Worm (Caenorhabditis elegans) whole organism, late embryonic: ENCODE measurements around the gene vhp-1.

ENCODE experiments used
- C08G9.2 ChIP-seq: sonication (generic microtip); optimal IDR thresholded peaks from 2 replicates; lab custom pipeline; 2016; ENCODE audit warnings: mild to moderate bottlenecking, missing genetic modification characterization, moderate library complexity, missing compliant biosample characterization
- C38D4.7 ChIP-seq: fragments of 200-800 bp; sonication (Bioruptor generic); optimal IDR thresholded peaks from 2 replicates; lab custom pipeline; 2018; ENCODE audit warnings: mild to moderate bottlenecking, missing genetic modification characterization, moderate library complexity, missing compliant biosample characterization
- F13H6.1 ChIP-seq: sonication (generic microtip); optimal IDR thresholded peaks from 2 replicates; lab custom pipeline; 2016; ENCODE audit warnings: missing genetic modification characterization, missing compliant biosample characterization
- K02D7.2 ChIP-seq: sonication (generic microtip); optimal IDR thresholded peaks from 2 replicates; lab custom pipeline; 2017; ENCODE audit warnings: mild to moderate bottlenecking, missing genetic modification characterization, missing compliant biosample characterization
- K09A11.1 ChIP-seq: sonication (generic microtip); optimal IDR thresholded peaks from 2 replicates; lab custom pipeline; 2017; ENCODE audit warnings: antibody characterized with exemption, mild to moderate bottlenecking, missing genetic modification characterization, missing compliant biosample characterization; ENCODE audit not compliant: insufficient read depth
- T23F11.4 ChIP-seq: fragments of 200-800 bp; sonication (Bioruptor generic); optimal IDR thresholded peaks from 2 replicates; lab custom pipeline; 2018; ENCODE audit warnings: mild to moderate bottlenecking, missing genetic modification characterization, missing compliant biosample characterization
- ahr-1 ChIP-seq: sonication (generic microtip); optimal IDR thresholded peaks from 2 replicates; lab custom pipeline; 2016; ENCODE audit warnings: missing genetic modification characterization, missing compliant biosample characterization
- ama-1 ChIP-seq: fragments of 150-350 bp; optimal IDR thresholded peaks from 2 replicates; lab custom pipeline; 2014
- ceh-14 ChIP-seq: sonication (generic microtip); optimal IDR thresholded peaks from 2 replicates; lab custom pipeline; 2016; ENCODE audit warnings: missing genotype, missing genetic modification characterization, missing compliant biosample characterization
- ceh-18 ChIP-seq: sonication (generic microtip); optimal IDR thresholded peaks from 2 replicates; lab custom pipeline; 2016; ENCODE audit warnings: missing genetic modification characterization, missing compliant biosample characterization
- ceh-19 ChIP-seq: fragments of 200-800 bp; sonication (Bioruptor generic); optimal IDR thresholded peaks from 2 replicates; lab custom pipeline; 2018; ENCODE audit warnings: mild to moderate bottlenecking, missing genetic modification characterization, missing compliant biosample characterization
- ceh-2 ChIP-seq: sonication (generic microtip); optimal IDR thresholded peaks from 2 replicates; lab custom pipeline; 2016; ENCODE audit warnings: missing genotype, missing genetic modification characterization, missing compliant biosample characterization
- ceh-22 ChIP-seq: sonication (generic microtip); optimal IDR thresholded peaks from 2 replicates; lab custom pipeline; 2017; ENCODE audit warnings: missing biosample characterization, missing genetic modification characterization
- ceh-30 ChIP-seq: fragments of 150-350 bp; optimal IDR thresholded peaks from 2 replicates; lab custom pipeline; 2014; ENCODE audit warnings: missing biosample characterization, missing genetic modification characterization
- ceh-31 ChIP-seq: sonication (generic microtip); optimal IDR thresholded peaks from 2 replicates; lab custom pipeline; 2016; ENCODE audit warnings: missing genetic modification characterization, missing compliant biosample characterization
- ceh-34 ChIP-seq: sonication (generic microtip); optimal IDR thresholded peaks from 2 replicates; lab custom pipeline; 2016; ENCODE audit warnings: mild to moderate bottlenecking, missing genetic modification characterization, missing compliant biosample characterization
- ceh-45 ChIP-seq: fragments of 200-800 bp; sonication (Bioruptor generic); IDR thresholded peaks from 2 replicates; pipeline ENCODE4 v1.3.6; 2022; ENCODE audit warnings: missing genetic modification reagents, missing genetic modification characterization, missing compliant biosample characterization
- ceh-9 ChIP-seq: sonication (generic microtip); optimal IDR thresholded peaks from 2 replicates; lab custom pipeline; 2016; ENCODE audit warnings: mild to moderate bottlenecking, missing genetic modification characterization, inconsistent platforms, missing compliant biosample characterization
- che-1 ChIP-seq: sonication (generic microtip); optimal IDR thresholded peaks from 2 replicates; lab custom pipeline; 2016; ENCODE audit warnings: mild to moderate bottlenecking, missing genetic modification characterization, missing compliant biosample characterization
- dmd-4 ChIP-seq: sonication (generic microtip); optimal IDR thresholded peaks from 2 replicates; lab custom pipeline; 2016; ENCODE audit warnings: borderline replicate concordance, missing genetic modification characterization, missing compliant biosample characterization
- dve-1 ChIP-seq: sonication (generic microtip); optimal IDR thresholded peaks from 2 replicates; lab custom pipeline; 2017; ENCODE audit warnings: antibody characterized with exemption, mild to moderate bottlenecking, missing genetic modification characterization, missing compliant biosample characterization
- elt-4 ChIP-seq: sonication (generic microtip); optimal IDR thresholded peaks from 2 replicates; lab custom pipeline; 2016; ENCODE audit warnings: missing genetic modification characterization, missing compliant biosample characterization
- ets-4 ChIP-seq: sonication (generic microtip); optimal IDR thresholded peaks from 2 replicates; lab custom pipeline; 2016; ENCODE audit warnings: missing genetic modification characterization, missing compliant biosample characterization
- fax-1 ChIP-seq: sonication (generic microtip); optimal IDR thresholded peaks from 2 replicates; lab custom pipeline; 2016; ENCODE audit warnings: missing genotype, missing genetic modification characterization, missing compliant biosample characterization
- fkh-10 ChIP-seq: fragments of 150-350 bp; optimal IDR thresholded peaks from 2 replicates; lab custom pipeline; 2014; ENCODE audit warnings: missing biosample characterization, missing genetic modification reagents, missing genetic modification characterization
- gmeb-2 ChIP-seq: sonication (generic microtip); optimal IDR thresholded peaks from 2 replicates; lab custom pipeline; 2016; ENCODE audit warnings: missing genetic modification characterization, inconsistent platforms, missing compliant biosample characterization
- hlh-13 ChIP-seq: fragments of 200-800 bp; sonication (Bioruptor generic); optimal IDR thresholded peaks from 2 replicates; lab custom pipeline; 2018; ENCODE audit warnings: mild to moderate bottlenecking, missing genetic modification characterization, missing compliant biosample characterization
- hlh-30 ChIP-seq: sonication (generic microtip); optimal IDR thresholded peaks from 2 replicates; lab custom pipeline; 2017; ENCODE audit warnings: antibody characterized with exemption, missing genetic modification characterization, missing compliant biosample characterization; ENCODE audit not compliant: insufficient read depth
- hlh-8 ChIP-seq: sonication (generic microtip); optimal IDR thresholded peaks from 2 replicates; lab custom pipeline; 2016; ENCODE audit warnings: missing genotype, missing genetic modification characterization, missing compliant biosample characterization
- lim-6 ChIP-seq: sonication (generic microtip); optimal IDR thresholded peaks from 2 replicates; lab custom pipeline; 2016; ENCODE audit warnings: missing genetic modification characterization, missing compliant biosample characterization
- lin-11 ChIP-seq: fragments of 200-800 bp; sonication (Bioruptor generic); optimal IDR thresholded peaks from 2 replicates; lab custom pipeline; 2018; ENCODE audit warnings: mild to moderate bottlenecking, missing genetic modification characterization, missing compliant biosample characterization
- madf-2 ChIP-seq: sonication (generic microtip); optimal IDR thresholded peaks from 2 replicates; lab custom pipeline; 2017; ENCODE audit warnings: missing genetic modification characterization, missing compliant biosample characterization
- mec-3 ChIP-seq: sonication (generic microtip); optimal IDR thresholded peaks from 2 replicates; lab custom pipeline; 2016; ENCODE audit warnings: borderline replicate concordance, missing genetic modification characterization, missing compliant biosample characterization
- nhr-11 ChIP-seq: fragments of 150-350 bp; optimal IDR thresholded peaks from 2 replicates; lab custom pipeline; 2014; ENCODE audit warnings: missing biosample characterization, missing genetic modification characterization
- npax-4 ChIP-seq: sonication (generic microtip); optimal IDR thresholded peaks from 2 replicates; lab custom pipeline; 2016; ENCODE audit warnings: missing genetic modification characterization, missing compliant biosample characterization
- odd-2 ChIP-seq: sonication (generic microtip); optimal IDR thresholded peaks from 2 replicates; lab custom pipeline; 2017; ENCODE audit warnings: antibody characterized with exemption, mild to moderate bottlenecking, missing genetic modification characterization, missing compliant biosample characterization
- pha-2 ChIP-seq: sonication (generic microtip); optimal IDR thresholded peaks from 2 replicates; lab custom pipeline; 2017; ENCODE audit warnings: mild to moderate bottlenecking, missing genetic modification characterization, missing compliant biosample characterization
- pqm-1 ChIP-seq: sonication (generic microtip); optimal IDR thresholded peaks from 2 replicates; lab custom pipeline; 2016; ENCODE audit warnings: missing genetic modification characterization, missing compliant biosample characterization
- pros-1 ChIP-seq: fragments of 150-350 bp; optimal IDR thresholded peaks from 2 replicates; lab custom pipeline; 2014; ENCODE audit warnings: missing biosample characterization, missing genetic modification reagents, missing genetic modification characterization
- ref-2 ChIP-seq: sonication (generic microtip); optimal IDR thresholded peaks from 2 replicates; lab custom pipeline; 2016; ENCODE audit warnings: missing genetic modification characterization, missing compliant biosample characterization
- sox-2 ChIP-seq: fragments of 200-800 bp; sonication (Bioruptor generic); IDR thresholded peaks from 2 replicates; pipeline ENCODE4 v1.3.6; 2022; ENCODE audit warnings: missing genetic modification reagents, missing genetic modification characterization, missing compliant biosample characterization
- sox-4 ChIP-seq: sonication (generic microtip); optimal IDR thresholded peaks from 2 replicates; lab custom pipeline; 2017; ENCODE audit warnings: mild to moderate bottlenecking, missing genetic modification characterization, inconsistent platforms, missing compliant biosample characterization
- syd-9 ChIP-seq: sonication (generic microtip); optimal IDR thresholded peaks from 2 replicates; lab custom pipeline; 2016; ENCODE audit warnings: mild to moderate bottlenecking, missing genetic modification characterization, moderate library complexity, missing compliant biosample characterization
- tbx-2 ChIP-seq: sonication (generic microtip); optimal IDR thresholded peaks from 2 replicates; lab custom pipeline; 2016; ENCODE audit warnings: missing genetic modification characterization, missing compliant biosample characterization
- tbx-7 ChIP-seq: sonication (generic microtip); optimal IDR thresholded peaks from 2 replicates; lab custom pipeline; 2016; ENCODE audit warnings: missing genotype, missing genetic modification characterization, missing compliant biosample characterization
- ttx-3 ChIP-seq: sonication (generic microtip); optimal IDR thresholded peaks from 2 replicates; lab custom pipeline; 2016; ENCODE audit warnings: missing genetic modification reagents, missing genetic modification characterization, missing compliant biosample characterization
- unc-3 ChIP-seq, 2 experiments: fragments of 200-800 bp in 1 of 2; sonication (Bioruptor generic) in 1 of 2; sonication (generic microtip) in 1 of 2; conservative IDR thresholded peaks in 1 of 2; optimal IDR thresholded peaks in 1 of 2; 2 replicates each; pipeline versions ENCODE4 v1.3.6 to Lab custom; 2016 to 2022; ENCODE audit warnings: missing compliant biosample characterization in 2 of 2, missing genetic modification characterization in 2 of 2, missing genetic modification reagents in 1 of 2
- unc-42 ChIP-seq: sonication (generic microtip); optimal IDR thresholded peaks from 2 replicates; lab custom pipeline; 2016; ENCODE audit warnings: missing genotype, missing genetic modification characterization, missing compliant biosample characterization
- unc-55 ChIP-seq: sonication (generic microtip); optimal IDR thresholded peaks from 2 replicates; lab custom pipeline; 2017; ENCODE audit warnings: missing biosample characterization, missing genetic modification reagents, missing genetic modification characterization
- zip-5 ChIP-seq: sonication (generic microtip); optimal IDR thresholded peaks from 2 replicates; lab custom pipeline; 2016; ENCODE audit warnings: missing genetic modification characterization, missing compliant biosample characterization
- ztf-16 ChIP-seq: sonication (generic microtip); optimal IDR thresholded peaks from 2 replicates; lab custom pipeline; 2017; ENCODE audit warnings: missing genetic modification characterization, missing compliant biosample characterization

vhp-1 gene

DNA sequence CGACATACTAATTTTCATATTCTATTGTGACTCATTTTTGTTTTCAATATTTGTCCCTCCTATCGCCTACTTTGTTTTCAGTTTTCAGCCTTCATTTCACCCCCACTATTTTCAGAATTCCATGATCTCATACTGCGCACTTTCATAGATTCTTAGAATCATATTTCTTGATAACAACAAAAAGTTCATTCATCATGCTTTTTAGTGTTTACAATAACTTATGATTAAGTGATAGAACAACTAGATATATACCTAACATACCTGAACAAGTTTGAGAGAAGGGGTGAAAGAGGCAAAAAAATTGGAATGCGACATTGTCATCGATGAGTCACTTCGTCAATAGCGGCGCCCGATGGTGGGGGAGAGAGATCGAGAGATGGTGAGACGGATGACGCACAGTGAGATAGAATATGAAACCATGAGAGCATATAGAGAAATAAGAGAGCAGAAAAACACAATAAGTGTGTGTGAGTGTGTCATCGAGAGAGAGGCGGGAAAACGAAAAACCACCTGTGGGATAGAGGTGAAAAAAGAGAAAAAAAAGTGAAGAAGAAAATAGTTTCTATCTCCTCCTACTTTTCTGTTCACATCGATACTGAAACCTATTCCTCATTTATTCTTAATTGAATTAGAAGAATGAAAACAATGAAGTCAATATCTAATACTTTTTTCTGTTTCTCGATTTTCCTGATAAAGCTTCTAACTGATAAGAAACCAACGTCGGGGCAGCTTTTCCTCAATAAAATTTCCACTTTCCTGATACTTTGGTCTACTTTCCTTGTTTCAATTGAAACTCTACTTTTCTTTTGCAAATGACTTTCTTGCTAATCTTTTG lies 13.8 kb downstream of the vhp-1 start:
- TF ChIP-seq odd-2 (tag; lab: Kevin White, UChicago) (no peak), dmd-4 (no peak), unc-3 (GFP tag; conservative IDR thresholded peaks at IDR 0.05; lab: Robert Waterston, UW) (no peak), unc-3 (tag; optimal IDR thresholded peaks at IDR 0.05; lab: Kevin White, UChicago) (no peak), che-1 (tag; lab: Kevin White, UChicago) (no peak), hlh-30 (tag; lab: Kevin White, UChicago) (no peak), ceh-14 (tag; lab: Kevin White, UChicago) (no peak), hlh-13 (no peak), sox-2 (GFP tag; lab: Robert Waterston, UW) (no peak), ref-2 (tag; lab: Kevin White, UChicago) (no peak), zip-5 (tag; lab: Kevin White, UChicago) (no peak), mec-3 (tag; lab: Kevin White, UChicago) (no peak), tbx-7 (tag; lab: Kevin White, UChicago) (no peak), elt-4 (no peak), fax-1 (no peak), ztf-16 (tag; lab: Kevin White, UChicago) (no peak), ceh-45 (GFP tag; lab: Robert Waterston, UW) (no peak), C38D4.7 (GFP tag; lab: Kevin White, UChicago) (no peak), pros-1 (no peak), syd-9 (tag; lab: Kevin White, UChicago) (no peak), C08G9.2 (tag; lab: Kevin White, UChicago) (no peak), gmeb-2 (no peak), ets-4 (no peak), F13H6.1 (tag; lab: Kevin White, UChicago) (peak; percentile 28), lin-11 (no peak), hlh-8 (tag; lab: Kevin White, UChicago) (no peak), sox-4 (tag; lab: Kevin White, UChicago) (no peak), ceh-9 (tag; lab: Kevin White, UChicago) (no peak), K02D7.2 (tag; lab: Kevin White, UChicago) (no peak), unc-42 (tag; lab: Kevin White, UChicago) (peak; percentile 52), npax-4 (tag; lab: Kevin White, UChicago) (no peak), ttx-3 (tag; lab: Kevin White, UChicago) (no peak), lim-6 (tag; lab: Kevin White, UChicago) (no peak), ceh-2 (tag; lab: Kevin White, UChicago) (no peak), ceh-22 (tag; lab: Kevin White, UChicago) (no peak), nhr-11 (tag; lab: Kevin White, UChicago) (no peak), tbx-2 (tag; lab: Kevin White, UChicago) (peak; percentile 56), fkh-10 (no peak), ceh-19 (no peak), T23F11.4 (GFP tag; lab: Kevin White, UChicago) (no peak), ama-1 (peak; percentile 15), unc-55 (peak; percentile 35), pha-2 (no peak), K09A11.1 (tag; lab: Kevin White, UChicago) (no peak), ceh-34 (tag; lab: Kevin White, UChicago) (peak; percentile 33), ceh-31 (peak; percentile 62), pqm-1 (tag; lab: Kevin White, UChicago) (peak; percentile 30), ceh-18 (tag; lab: Kevin White, UChicago) (peak; percentile 71), dve-1 (tag; lab: Kevin White, UChicago) (no peak), madf-2 (tag; lab: Kevin White, UChicago) (no peak), ahr-1 (tag; lab: Kevin White, UChicago) (no peak), ceh-30 (tag; lab: Kevin White, UChicago) (no peak)
